Fruit fly (Drosophila melanogaster): Measurements from ENCODE around the gene CG15385.

- TF ChIP-seq Pif1A (GFP tag; optimal IDR thresholded peaks at IDR 0.05) (no peak), CG8301 (tag; optimal IDR thresholded peaks at IDR 0.05) (no peak), CG13204 (GFP tag; optimal IDR thresholded peaks at IDR 0.05) (no peak), CG12605 (GFP tag; IDR thresholded peaks at IDR 0.05) (no peak), CG14655 (GFP tag; optimal IDR thresholded peaks at IDR 0.05) (no peak), CG4496 (GFP tag; IDR thresholded peaks at IDR 0.05) (no peak), CG34367 (tag; optimal IDR thresholded peaks at IDR 0.05) (no peak)
These were observed 24.4 kb upstream of the CG15385 start, which contains the start of gene Sec24CD for dm6 chr2L:2236722-2237121.
